Fruit fly (Drosophila melanogaster): Measurements from ENCODE around the gene Scr.

DNA sequence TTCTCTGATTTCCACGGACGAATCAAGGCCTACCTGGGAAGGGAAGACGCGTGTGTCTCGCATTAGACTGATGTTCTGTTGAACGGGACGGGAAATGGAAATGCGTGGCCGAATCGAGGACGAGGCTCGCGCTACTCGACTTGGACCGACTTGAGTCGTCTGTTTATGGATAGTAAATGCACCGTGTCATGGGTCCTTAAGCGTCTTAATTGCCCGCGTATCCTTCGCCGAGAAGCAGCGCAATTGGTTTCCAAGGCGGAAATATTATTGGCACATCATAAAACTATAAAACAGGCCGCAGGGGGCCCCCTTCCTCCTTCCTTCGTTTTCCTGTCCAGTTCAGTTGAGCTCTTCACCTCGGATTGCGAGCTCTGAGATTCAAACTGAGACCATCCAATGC is 9.2 kb upstream of the Scr start:
- TF ChIP-seq ttk (optimal IDR thresholded peaks at IDR 0.05) (no peak), Sin3A (optimal IDR thresholded peaks at IDR 0.05) (no peak), psq (optimal IDR thresholded peaks at IDR 0.05) (no peak), h (optimal IDR thresholded peaks at IDR 0.05) (no peak), insv (optimal IDR thresholded peaks at IDR 0.05) (no peak)

All from Kc167 (cell line).